Worm (Caenorhabditis elegans) whole organism, L1 larva: ENCODE data around the gene htp-1.

ENCODE experiments used
- fos-1 ChIP-seq: fragments of 150-350 bp; optimal IDR thresholded peaks from 2 replicates; lab custom pipeline; 2014; ENCODE audit warnings: missing biosample characterization, missing genetic modification characterization
- hpl-2 ChIP-seq: fragments of 150-350 bp; optimal IDR thresholded peaks from 2 replicates; lab custom pipeline; 2014; ENCODE audit warnings: missing biosample characterization, missing genetic modification reagents, missing genetic modification characterization
- lsy-2 ChIP-seq, 2 experiments: fragments of 150-350 bp; optimal IDR thresholded peaks; 2 replicates each; lab custom pipeline; 2014; ENCODE audit warnings: missing biosample characterization in 2 of 2, missing genetic modification characterization in 2 of 2
- mdl-1 ChIP-seq, 2 experiments: fragments of 150-350 bp; optimal IDR thresholded peaks; 2 replicates each; lab custom pipeline; 2014 to 2017; ENCODE audit warnings: missing biosample characterization in 2 of 2, missing genetic modification characterization in 2 of 2, inconsistent platforms in 1 of 2
- nhr-84 ChIP-seq: sonication (generic microtip); optimal IDR thresholded peaks from 2 replicates; lab custom pipeline; 2017; ENCODE audit warnings: missing biosample characterization, missing genetic modification characterization
- pqm-1 ChIP-seq: sonication (generic microtip); optimal IDR thresholded peaks from 3 replicates; lab custom pipeline; 2017; ENCODE audit warnings: missing biosample characterization, missing genetic modification characterization
- skn-1 ChIP-seq: fragments of 150-350 bp; optimal IDR thresholded peaks from 2 replicates; lab custom pipeline; 2014; ENCODE audit warnings: missing biosample characterization, missing genetic modification characterization
- unc-62 ChIP-seq: fragments of 150-350 bp; optimal IDR thresholded peaks from 2 replicates; lab custom pipeline; 2014; ENCODE audit warnings: missing biosample characterization, missing genetic modification reagents, missing genetic modification characterization

DNA sequence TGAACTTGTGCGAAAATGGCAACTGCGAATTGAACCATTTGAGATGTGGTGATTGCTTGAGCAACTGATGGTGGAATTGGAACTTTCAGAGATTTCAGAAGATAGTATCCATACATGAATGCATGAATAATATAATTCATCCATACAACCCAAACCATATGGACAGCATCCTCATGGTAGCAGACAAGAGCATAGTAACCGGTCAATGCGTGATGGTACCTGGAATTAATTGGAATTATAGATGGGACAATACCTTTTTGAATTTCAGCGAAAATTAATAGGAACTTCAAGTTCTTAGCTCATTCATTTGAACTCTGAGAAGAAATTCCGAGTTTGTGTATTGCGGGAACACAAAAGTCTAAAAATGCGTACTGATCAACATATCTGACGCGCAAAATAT, 16.4 kb downstream of the htp-1 start:
- TF ChIP-seq pqm-1 (no peak), lsy-2 (tag; optimal IDR thresholded peaks at IDR 0.05; lab: Kevin White, UChicago) (no peak), mdl-1 (tag; optimal IDR thresholded peaks at IDR 0.05; lab: Kevin White, UChicago) (no peak), nhr-84 (tag; lab: Kevin White, UChicago) (no peak), fos-1 (tag; lab: Kevin White, UChicago) (no peak), unc-62 (no peak), hpl-2 (no peak), skn-1 (tag; lab: Kevin White, UChicago) (no peak)
